Worm (Caenorhabditis elegans): Measurements from ENCODE around the gene T25F10.3.
A peak's percentile ranks its signal among the peaks of the same experiment; 100 is the strongest.

The T25F10.3 gene

DNA sequence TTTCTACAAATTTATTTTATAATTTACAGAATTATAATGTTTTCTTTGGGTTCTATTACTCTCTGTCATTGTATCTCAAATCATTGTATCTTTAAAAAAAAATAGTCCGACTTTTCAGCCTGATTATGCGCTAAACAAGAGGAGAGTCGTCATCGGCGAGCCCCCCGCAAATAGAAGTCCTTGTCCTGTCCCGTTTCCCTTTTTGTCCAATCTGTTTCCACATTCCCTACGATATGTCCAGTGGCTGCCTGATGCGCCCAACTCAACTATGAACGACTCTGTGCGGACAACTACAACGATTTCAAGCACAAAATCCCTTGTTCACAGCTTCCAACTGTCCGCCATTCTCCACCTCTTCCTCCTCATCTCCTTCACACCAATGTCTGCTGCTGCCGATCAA lies 13.1 kb downstream of the T25F10.3 start, which contains the start of gene dbl-1:
Gene dbl-1 (plus strand): TSS at position 119 of the 400 bp plus-strand sequence.
- TF ChIP-seq C17E4.6 (GFP tag; IDR thresholded peaks at IDR 0.05) (no peak), T07F8.4 (tag; optimal IDR thresholded peaks at IDR 0.05) (no peak), xnd-1 (tag; optimal IDR thresholded peaks at IDR 0.05) (no peak), Y56A3A.18 (GFP tag; IDR thresholded peaks at IDR 0.05) (no peak), madf-10 (tag; optimal IDR thresholded peaks at IDR 0.05) (no peak), chd-7 (tag; optimal IDR thresholded peaks at IDR 0.05) (peak; percentile 37), madf-3 (GFP tag; IDR thresholded peaks at IDR 0.05) (no peak), lsl-1 (GFP tag; optimal IDR thresholded peaks at IDR 0.05) (no peak), die-1 (tag; optimal IDR thresholded peaks at IDR 0.05) (no peak), lin-35 (GFP tag; optimal IDR thresholded peaks at IDR 0.05) (no peak), atf-7 (tag; optimal IDR thresholded peaks at IDR 0.05) (no peak), rcor-1 (GFP tag; IDR thresholded peaks at IDR 0.05) (no peak), zfh-2 (GFP tag; conservative IDR thresholded peaks at IDR 0.05) (peak; percentile 46; the same call in 1 of the 2 replicates), hmg-1.2 (GFP tag; IDR thresholded peaks at IDR 0.05) (no peak), sea-2 (GFP tag; IDR thresholded peaks at IDR 0.05) (no peak), nhr-120 (GFP tag; IDR thresholded peaks at IDR 0.05) (no peak), lin-26 (GFP tag; IDR thresholded peaks at IDR 0.05) (0 out of 2 replicates have a peak, but pooled peaks have one; percentile 35)

DNA sequence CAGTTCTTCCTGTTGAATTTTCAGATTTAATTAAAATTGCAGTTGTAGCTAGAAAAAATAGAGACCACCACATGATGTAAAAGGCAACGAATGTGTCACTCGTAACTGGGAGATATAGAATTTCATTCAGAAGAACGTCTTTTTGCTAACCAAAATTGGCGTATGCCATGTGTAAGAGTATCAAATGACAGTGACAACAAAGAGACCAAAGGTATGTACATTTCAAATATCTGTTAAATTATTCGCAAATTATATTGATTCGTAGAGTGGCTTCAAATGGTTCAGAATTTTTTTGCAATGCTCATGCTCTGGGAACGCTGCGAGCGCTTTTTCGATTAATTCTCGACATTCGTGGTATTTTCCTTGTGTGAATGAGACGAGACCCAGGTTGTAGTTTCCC lies 17.5 kb downstream of the T25F10.3 start, which contains the start of gene T25F10.4:
Gene T25F10.4 (minus strand): TSS at position 101 of the 400 bp plus-strand sequence.
- TF ChIP-seq aptf-2 (GFP tag; conservative IDR thresholded peaks at IDR 0.05) (no peak), F55B11.4 (tag; optimal IDR thresholded peaks at IDR 0.05; ENCODE audit: borderline replicate concordance, insufficient read depth) (no peak), K12H6.12 (tag; optimal IDR thresholded peaks at IDR 0.05) (no peak), F37B4.10 (GFP tag; IDR thresholded peaks at IDR 0.05) (no peak), repo-1 (tag; optimal IDR thresholded peaks at IDR 0.05) (no peak), rec-8 (tag; optimal IDR thresholded peaks at IDR 0.05) (no peak), zim-3 (tag; optimal IDR thresholded peaks at IDR 0.05) (no peak), F22D6.2 (tag; optimal IDR thresholded peaks at IDR 0.05) (no peak), F33H1.4 (GFP tag; IDR thresholded peaks at IDR 0.05) (no peak), B0019.2 (GFP tag; conservative IDR thresholded peaks at IDR 0.05) (no peak), sptf-2 (GFP tag; optimal IDR thresholded peaks at IDR 0.05) (no peak)

DNA sequence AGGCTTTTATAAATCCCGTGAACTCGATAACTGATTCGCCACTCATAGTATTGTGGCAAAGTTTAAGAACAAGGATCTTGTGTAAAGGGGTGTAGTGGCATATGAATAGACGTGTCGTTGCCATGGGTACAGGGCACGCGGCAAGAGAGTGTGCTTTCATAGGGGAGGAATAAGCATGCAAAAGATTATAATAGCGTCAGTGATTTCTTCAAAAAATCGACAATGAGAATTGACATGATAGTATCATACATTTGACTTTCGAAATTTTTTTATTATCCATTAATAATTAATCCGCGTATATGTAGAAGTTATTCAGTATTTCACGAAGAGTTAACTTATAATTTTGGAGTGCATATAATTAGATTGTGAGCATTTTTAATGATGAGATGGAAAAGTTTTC lies 20.1 kb downstream of the T25F10.3 start, which contains the start of gene bbs-8:
Gene bbs-8 (minus strand): TSS at position 101 of the 400 bp plus-strand sequence.
- no peak for TF ChIP-seq tlf-1 (GFP tag; optimal IDR thresholded peaks at IDR 0.05)
- TF ChIP-seq ztf-28 (GFP tag; IDR thresholded peaks at IDR 0.05) = no peak
- no peak for TF ChIP-seq B0261.1 (tag; optimal IDR thresholded peaks at IDR 0.05)
- no peak for TF ChIP-seq die-1 (tag; optimal IDR thresholded peaks at IDR 0.05)
- no peak for TF ChIP-seq ztf-25 (GFP tag; IDR thresholded peaks at IDR 0.05)
- TF ChIP-seq lsy-27 (tag; optimal IDR thresholded peaks at IDR 0.05; ENCODE audit: borderline replicate concordance, insufficient read depth) = no peak
- no peak for TF ChIP-seq unc-62 (GFP tag; optimal IDR thresholded peaks at IDR 0.05)
- no peak for TF ChIP-seq rcor-1 (GFP tag; IDR thresholded peaks at IDR 0.05)
- no peak for TF ChIP-seq aptf-2 (GFP tag; conservative IDR thresholded peaks at IDR 0.05)
- no peak for TF ChIP-seq chd-7 (tag; optimal IDR thresholded peaks at IDR 0.05)

- TF ChIP-seq K11D2.4 (GFP tag; IDR thresholded peaks at IDR 0.05) = no peak
- TF ChIP-seq tlf-1 (GFP tag; optimal IDR thresholded peaks at IDR 0.05) = no peak
- TF ChIP-seq tbx-9 (tag; optimal IDR thresholded peaks at IDR 0.05; ENCODE audit: borderline replicate concordance) = no peak
- TF ChIP-seq F37B4.10 (GFP tag; IDR thresholded peaks at IDR 0.05) = no peak
- TF ChIP-seq ztf-25 (GFP tag; IDR thresholded peaks at IDR 0.05) = no peak
- TF ChIP-seq snpc-3.4 (tag; optimal IDR thresholded peaks at IDR 0.05) = no peak
- no peak for TF ChIP-seq ceh-27 (GFP tag; optimal IDR thresholded peaks at IDR 0.05)
- no peak for TF ChIP-seq F55B11.4 (tag; optimal IDR thresholded peaks at IDR 0.05; ENCODE audit: borderline replicate concordance, insufficient read depth)
- no peak for TF ChIP-seq lin-40 (tag; optimal IDR thresholded peaks at IDR 0.05)
- TF ChIP-seq mes-4 (tag; optimal IDR thresholded peaks at IDR 0.05) = no peak
- TF ChIP-seq F49E8.2 (tag; optimal IDR thresholded peaks at IDR 0.05; ENCODE audit: insufficient read depth) = no peak
- TF ChIP-seq B0261.1 (tag; optimal IDR thresholded peaks at IDR 0.05) = no peak
Observed at ce11 chrV:6767576-6767975, 22.7 kb downstream of the T25F10.3 start.

Measured in whole organism, young adult.